Worm (Caenorhabditis elegans) whole organism, L3 larva: ENCODE measurements around the gene cyp-33D1.

Experiments used
- R02D3.7 ChIP-seq: fragments of 150-350 bp; optimal IDR thresholded peaks from 2 replicates; lab custom pipeline; 2014; ENCODE audit warnings: missing biosample characterization, missing genetic modification characterization
- ZK546.5 ChIP-seq: sonication (generic microtip); optimal IDR thresholded peaks from 2 replicates; lab custom pipeline; 2017; ENCODE audit warnings: missing biosample characterization, missing genetic modification characterization
- aly-2 ChIP-seq: fragments of 150-350 bp; optimal IDR thresholded peaks from 2 replicates; lab custom pipeline; 2014; ENCODE audit warnings: missing biosample characterization, missing genetic modification characterization
- ama-1 ChIP-seq: fragments of 150-350 bp; optimal IDR thresholded peaks from 2 replicates; lab custom pipeline; 2018
- ceh-16 ChIP-seq: sonication (generic microtip); optimal IDR thresholded peaks from 2 replicates; lab custom pipeline; 2017; ENCODE audit warnings: missing biosample characterization, missing genetic modification characterization
- ceh-28 ChIP-seq: fragments of 150-350 bp; optimal IDR thresholded peaks from 2 replicates; lab custom pipeline; 2014; ENCODE audit warnings: missing biosample characterization, missing genetic modification reagents, missing genetic modification characterization
- ceh-82 ChIP-seq: fragments of 150-350 bp; optimal IDR thresholded peaks from 2 replicates; lab custom pipeline; 2014; ENCODE audit warnings: missing biosample characterization, missing genetic modification characterization
- ceh-9 ChIP-seq: sonication (generic microtip); optimal IDR thresholded peaks from 2 replicates; lab custom pipeline; 2018; ENCODE audit warnings: missing biosample characterization, missing genetic modification characterization
- daf-12 ChIP-seq: fragments of 150-350 bp; optimal IDR thresholded peaks from 2 replicates; lab custom pipeline; 2014; ENCODE audit warnings: missing biosample characterization, missing genetic modification reagents, missing genetic modification characterization
- egl-27 ChIP-seq: sonication (generic microtip); optimal IDR thresholded peaks from 4 replicates; lab custom pipeline; 2017; ENCODE audit warnings: missing biosample characterization, missing genetic modification reagents, missing genetic modification characterization
- egl-5 ChIP-seq: fragments of 150-350 bp; optimal IDR thresholded peaks from 2 replicates; lab custom pipeline; 2017; ENCODE audit warnings: missing biosample characterization, missing genetic modification reagents, missing genetic modification characterization, inconsistent platforms
- elt-1 ChIP-seq: fragments of 150-350 bp; optimal IDR thresholded peaks from 2 replicates; lab custom pipeline; 2014; ENCODE audit warnings: missing biosample characterization, missing genetic modification characterization
- elt-2 ChIP-seq: sonication (generic microtip); optimal IDR thresholded peaks from 2 replicates; lab custom pipeline; 2016; ENCODE audit warnings: missing genetic modification reagents, mild to moderate bottlenecking, missing genetic modification characterization, missing compliant biosample characterization
- elt-3 ChIP-seq, 3 experiments: fragments of 150-350 bp in 1 of 3; sonication (generic microtip) in 2 of 3; optimal IDR thresholded peaks; 2 replicates in 2 of 3; 4 replicates in 1 of 3; lab custom pipeline; 2014 to 2017; ENCODE audit warnings: missing biosample characterization in 3 of 3, missing genetic modification characterization in 3 of 3
- fkh-10 ChIP-seq: sonication (generic microtip); optimal IDR thresholded peaks from 2 replicates; lab custom pipeline; 2017; ENCODE audit warnings: missing biosample characterization, missing genetic modification reagents, missing genetic modification characterization
- fkh-2 ChIP-seq: fragments of 150-350 bp; optimal IDR thresholded peaks from 2 replicates; lab custom pipeline; 2014; ENCODE audit warnings: missing biosample characterization, missing genetic modification reagents, missing genetic modification characterization
- hmg-11 ChIP-seq: sonication (generic microtip); optimal IDR thresholded peaks from 2 replicates; lab custom pipeline; 2016; ENCODE audit warnings: missing genetic modification characterization, missing compliant biosample characterization
- jun-1 ChIP-seq: fragments of 150-350 bp; optimal IDR thresholded peaks from 2 replicates; lab custom pipeline; 2014; ENCODE audit warnings: missing biosample characterization, missing genetic modification reagents, missing genetic modification characterization
- lin-15B ChIP-seq: fragments of 150-350 bp; optimal IDR thresholded peaks from 2 replicates; lab custom pipeline; 2014; ENCODE audit warnings: missing biosample characterization, missing genetic modification characterization
- lin-39 ChIP-seq: fragments of 150-350 bp; optimal IDR thresholded peaks from 2 replicates; lab custom pipeline; 2018; ENCODE audit warnings: missing biosample characterization, missing genetic modification reagents, missing genetic modification characterization
- lsy-12 ChIP-seq: sonication (generic microtip); optimal IDR thresholded peaks from 2 replicates; lab custom pipeline; 2016; ENCODE audit warnings: mild to moderate bottlenecking, missing genetic modification characterization, missing compliant biosample characterization
- mdl-1 ChIP-seq: fragments of 150-350 bp; optimal IDR thresholded peaks from 2 replicates; lab custom pipeline; 2014; ENCODE audit warnings: missing biosample characterization, missing genetic modification characterization
- mml-1 ChIP-seq: fragments of 150-350 bp; sonication (generic microtip); optimal IDR thresholded peaks from 3 replicates; lab custom pipeline; 2014; ENCODE audit warnings: missing biosample characterization, missing genetic modification characterization
- nfya-1 ChIP-seq: sonication (generic microtip); optimal IDR thresholded peaks from 2 replicates; lab custom pipeline; 2017; ENCODE audit warnings: missing genetic modification characterization, mild to moderate bottlenecking, missing compliant biosample characterization, antibody characterized with exemption, moderate library complexity; ENCODE audit not compliant: insufficient read depth
- nhr-23 ChIP-seq: fragments of 150-350 bp; optimal IDR thresholded peaks from 2 replicates; lab custom pipeline; 2014; ENCODE audit warnings: missing biosample characterization, missing genetic modification reagents, missing genetic modification characterization
- nhr-237 ChIP-seq: fragments of 150-350 bp; optimal IDR thresholded peaks from 2 replicates; lab custom pipeline; 2014; ENCODE audit warnings: missing biosample characterization, missing genetic modification characterization
- nhr-25 ChIP-seq: sonication (generic microtip); optimal IDR thresholded peaks from 2 replicates; lab custom pipeline; 2017; ENCODE audit warnings: missing biosample characterization, missing genetic modification characterization
- nhr-28 ChIP-seq: fragments of 150-350 bp; optimal IDR thresholded peaks from 2 replicates; lab custom pipeline; 2014; ENCODE audit warnings: missing biosample characterization, missing genetic modification characterization
- nhr-43 ChIP-seq: sonication (generic microtip); optimal IDR thresholded peaks from 2 replicates; lab custom pipeline; 2016; ENCODE audit warnings: mild to moderate bottlenecking, missing genetic modification characterization, missing compliant biosample characterization; ENCODE audit not compliant: poor library complexity, severe bottlenecking
- nhr-67 ChIP-seq: fragments of 150-350 bp; optimal IDR thresholded peaks from 2 replicates; lab custom pipeline; 2014; ENCODE audit warnings: missing biosample characterization, missing genetic modification characterization
- nhr-76 ChIP-seq: fragments of 150-350 bp; sonication (generic microtip); optimal IDR thresholded peaks from 5 replicates; lab custom pipeline; 2014; ENCODE audit warnings: missing biosample characterization, missing genetic modification characterization
- nhr-77 ChIP-seq: fragments of 150-350 bp; optimal IDR thresholded peaks from 2 replicates; lab custom pipeline; 2014; ENCODE audit warnings: missing biosample characterization, missing genetic modification characterization
- pha-4 ChIP-seq: fragments of 150-350 bp; optimal IDR thresholded peaks from 2 replicates; lab custom pipeline; 2014; ENCODE audit warnings: missing biosample characterization, missing genetic modification reagents, missing genetic modification characterization
- sea-2 ChIP-seq: fragments of 150-350 bp; sonication (generic microtip); optimal IDR thresholded peaks from 4 replicates; lab custom pipeline; 2014; ENCODE audit warnings: missing biosample characterization, missing genetic modification reagents, missing genetic modification characterization
- skn-1 ChIP-seq: fragments of 150-350 bp; optimal IDR thresholded peaks from 2 replicates; lab custom pipeline; 2014; ENCODE audit warnings: missing biosample characterization, missing genetic modification characterization
- tbx-2 ChIP-seq: sonication (generic microtip); optimal IDR thresholded peaks from 2 replicates; lab custom pipeline; 2016; ENCODE audit warnings: mild to moderate bottlenecking, missing genetic modification characterization, missing compliant biosample characterization
- unc-39 ChIP-seq: sonication (generic microtip); optimal IDR thresholded peaks from 4 replicates; lab custom pipeline; 2017; ENCODE audit warnings: missing biosample characterization, missing genetic modification characterization
- unc-62 ChIP-seq: fragments of 150-350 bp; sonication (generic microtip); optimal IDR thresholded peaks from 4 replicates; lab custom pipeline; 2014; ENCODE audit warnings: missing biosample characterization, missing genetic modification reagents, missing genetic modification characterization
- zag-1 ChIP-seq: fragments of 150-350 bp; optimal IDR thresholded peaks from 2 replicates; lab custom pipeline; 2014; ENCODE audit warnings: missing biosample characterization, missing genetic modification characterization
- ztf-4 ChIP-seq: fragments of 150-350 bp; optimal IDR thresholded peaks from 2 replicates; lab custom pipeline; 2014; ENCODE audit warnings: missing biosample characterization, missing genetic modification characterization

Gene cyp-33D1

DNA sequence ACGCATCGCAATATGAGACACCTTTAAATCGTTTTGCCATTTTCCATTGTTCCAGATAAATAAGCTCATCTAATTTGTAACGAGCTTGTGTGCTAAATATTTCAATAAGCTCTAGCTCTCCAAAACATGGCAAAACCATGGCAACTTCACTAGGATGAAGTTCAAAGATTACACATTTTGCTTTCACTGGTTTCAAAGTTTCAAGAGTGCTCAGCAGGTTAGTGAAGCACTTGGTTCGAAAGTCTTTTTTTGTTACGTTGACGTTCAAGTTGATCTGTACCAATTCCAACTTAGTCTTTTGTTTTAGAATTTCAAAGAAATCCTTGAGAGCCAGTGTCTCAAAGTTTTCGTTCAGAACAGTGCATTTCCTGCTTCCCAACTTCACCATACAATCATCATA lies 33.3 kb downstream of the cyp-33D1 start, which contains the start of gene fbxa-18:
TSS of gene fbxa-18 (plus strand) at position 301 of the 400 bp plus-strand sequence.
- no peak for TF ChIP-seq R02D3.7 (tag; lab: Kevin White, UChicago)
- TF ChIP-seq nhr-43, result no peak
- TF ChIP-seq unc-39 (tag; lab: Kevin White, UChicago), result no peak
- no peak for TF ChIP-seq nfya-1 (tag; lab: Kevin White, UChicago)
- TF ChIP-seq zag-1 (tag; lab: Kevin White, UChicago), result no peak

DNA sequence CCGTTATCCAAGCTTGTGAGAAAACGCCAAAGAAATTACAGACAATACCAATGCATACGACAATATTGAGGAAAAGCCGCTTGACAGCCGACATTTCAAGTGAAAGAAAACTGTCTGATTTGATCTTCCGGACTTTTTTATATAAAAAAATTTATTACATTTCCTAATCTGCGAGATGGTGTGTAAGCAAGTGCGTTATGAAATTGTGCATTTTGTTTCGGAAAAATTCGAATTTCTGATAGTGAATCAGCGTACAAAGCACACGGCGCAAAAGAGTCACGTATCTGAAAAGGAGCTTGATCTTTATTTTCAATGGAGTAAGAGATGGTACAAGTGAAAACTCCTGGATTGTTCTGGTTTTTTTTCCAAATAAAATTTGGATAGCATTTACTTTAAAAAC lies 34.6 kb downstream of the cyp-33D1 start, which contains the start of gene clc-32:
TSS of gene clc-32 (minus strand) at position 101 of the 400 bp plus-strand sequence.
- TF ChIP-seq nhr-28 (no peak), jun-1 (tag; lab: Kevin White, UChicago) (no peak), lin-15B (tag; lab: Kevin White, UChicago) (no peak), fkh-2 (no peak)

DNA sequence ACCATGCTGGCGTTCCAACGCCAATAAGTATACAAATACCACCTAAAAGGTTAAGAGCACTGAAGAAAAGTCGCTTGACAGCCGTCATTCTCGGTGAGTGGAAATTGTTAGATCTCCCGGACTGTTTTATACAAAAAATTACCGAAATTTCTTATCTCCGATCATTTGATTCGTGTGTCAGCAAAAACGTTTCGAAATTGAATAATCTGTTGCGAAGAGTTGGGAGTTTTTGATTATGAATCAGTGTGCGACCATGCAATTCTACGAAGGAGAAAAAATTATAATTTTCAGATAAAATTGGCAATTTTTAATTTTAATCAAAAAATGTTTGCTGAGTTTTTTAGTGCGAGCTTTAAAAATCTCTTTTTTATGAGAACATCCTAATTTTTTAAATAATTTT lies 36.1 kb downstream of the cyp-33D1 start, which contains the start of gene clc-11:
TSS of gene clc-11 (minus strand) at position 101 of the 400 bp plus-strand sequence.
- no peak for TF ChIP-seq ceh-28 (tag; lab: Kevin White, UChicago)
- TF ChIP-seq ztf-4, result no peak
- TF ChIP-seq skn-1 (tag; lab: Kevin White, UChicago), result no peak
- no peak for TF ChIP-seq hmg-11 (tag; lab: Kevin White, UChicago)
- no peak for TF ChIP-seq nhr-67 (tag; lab: Kevin White, UChicago)
- no peak for TF ChIP-seq pha-4 (tag; lab: Kevin White, UChicago)

DNA sequence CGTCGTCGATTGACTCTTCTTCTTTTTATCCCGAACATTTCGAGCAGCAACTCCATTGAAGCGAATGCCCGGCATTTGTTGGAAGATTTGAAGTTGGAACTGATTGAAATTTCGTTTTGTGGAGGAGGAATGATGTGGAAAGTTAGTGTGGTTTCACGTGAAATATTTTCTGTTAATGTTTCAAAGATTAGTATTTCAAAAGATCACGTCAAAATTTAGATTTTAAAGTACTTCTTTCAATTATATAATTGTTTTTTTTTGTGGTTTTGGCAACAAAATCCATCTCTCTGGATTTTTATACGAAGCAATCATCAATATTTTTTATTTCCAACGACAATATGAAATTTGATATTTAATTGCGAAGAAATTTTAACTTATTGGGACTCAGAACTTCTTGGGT lies 38.6 kb downstream of the cyp-33D1 start, which contains the start of gene F44G3.7:
TSS of gene F44G3.7 (minus strand) at position 101 of the 400 bp plus-strand sequence.
- no peak for TF ChIP-seq nhr-76
- TF ChIP-seq nhr-237, result no peak
- no peak for TF ChIP-seq nhr-23 (tag; lab: Kevin White, UChicago)
- TF ChIP-seq nhr-43, result no peak
- TF ChIP-seq aly-2 (tag; lab: Kevin White, UChicago), result no peak

DNA sequence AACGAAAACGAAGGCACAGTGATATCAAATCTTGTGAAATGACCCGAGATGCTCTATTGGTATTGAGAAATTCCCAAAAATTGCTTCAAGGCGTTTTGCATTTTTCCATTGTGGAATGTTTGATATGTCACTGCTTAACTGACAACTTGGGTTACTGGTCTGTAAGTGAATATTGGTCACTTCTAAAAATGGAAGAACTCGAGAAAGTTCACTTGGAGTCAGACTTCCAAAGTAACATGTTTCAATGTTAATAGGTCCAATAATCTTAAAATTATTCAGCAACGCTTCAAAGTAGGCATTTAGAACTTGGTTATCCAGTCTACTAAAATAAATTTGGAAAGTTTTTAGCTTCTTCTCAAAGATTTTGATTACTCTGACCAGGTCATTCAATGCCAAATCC lies 43.0 kb downstream of the cyp-33D1 start, which contains the start of gene fbxa-144:
TSS of gene fbxa-144 (minus strand) at position 101 of the 400 bp plus-strand sequence.
- no peak for TF ChIP-seq lin-15B (tag; lab: Kevin White, UChicago)
- TF ChIP-seq elt-3 (tag; optimal IDR thresholded peaks at IDR 0.05; lab: Kevin White, UChicago), result no peak
- no peak for TF ChIP-seq sea-2 (GFP tag; lab: Kevin White, UChicago)
- TF ChIP-seq pha-4 (tag; lab: Kevin White, UChicago), result no peak
- TF ChIP-seq R02D3.7 (tag; lab: Kevin White, UChicago), result no peak
- no peak for TF ChIP-seq daf-12 (tag; lab: Kevin White, UChicago)
- no peak for TF ChIP-seq jun-1 (tag; lab: Kevin White, UChicago)
- TF ChIP-seq egl-5 (tag; lab: Kevin White, UChicago), result no peak
- TF ChIP-seq ama-1 (lab: Kevin White, UChicago), result no peak
- TF ChIP-seq nhr-77, result no peak
- no peak for TF ChIP-seq elt-2 (tag; lab: Kevin White, UChicago)
- no peak for TF ChIP-seq tbx-2 (tag; lab: Kevin White, UChicago)
- TF ChIP-seq, all 47 proteins: peak for 0

DNA sequence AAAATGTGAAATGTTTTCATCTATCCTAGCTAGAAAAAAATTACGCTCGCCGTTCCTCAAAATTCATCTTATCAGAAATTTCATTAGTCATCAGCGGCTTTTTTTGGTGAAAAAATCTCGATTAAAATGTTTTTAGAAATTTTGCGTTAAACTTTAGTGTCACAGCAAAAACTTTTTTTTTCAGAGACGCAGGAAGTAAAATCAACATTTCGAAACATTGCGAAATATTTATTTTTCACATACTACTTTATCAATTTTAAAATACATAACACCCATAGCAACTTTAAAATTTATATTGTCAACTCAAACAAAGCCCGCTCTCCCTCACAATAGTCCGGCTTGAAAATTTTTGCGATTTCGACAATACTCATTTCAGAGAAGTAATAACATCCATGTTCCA lies 43.4 kb downstream of the cyp-33D1 start:
- TF ChIP-seq nhr-25 (no peak), ceh-16 (tag; lab: Kevin White, UChicago) (no peak), mml-1 (tag; lab: Kevin White, UChicago) (no peak), lsy-12 (no peak), ama-1 (lab: Kevin White, UChicago) (no peak), zag-1 (tag; lab: Kevin White, UChicago) (no peak)

DNA sequence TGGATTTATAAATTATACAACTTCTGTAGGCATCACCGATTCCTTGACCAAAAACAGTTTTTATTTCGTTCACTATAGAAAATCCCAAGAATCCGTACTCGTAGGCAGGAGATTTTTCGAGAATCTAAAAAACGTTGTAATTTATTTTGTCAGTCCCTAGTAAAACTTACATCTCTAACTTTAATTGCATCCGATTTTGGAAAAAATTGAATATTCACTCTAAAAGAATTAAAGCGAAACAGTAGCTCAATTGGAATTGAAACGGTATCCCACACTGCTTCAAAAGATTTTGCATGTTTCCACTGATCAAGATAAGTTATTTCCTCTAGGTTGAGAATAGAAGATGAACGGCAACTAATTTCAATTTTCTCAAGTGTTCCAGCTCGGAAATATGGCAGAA lies 44.4 kb downstream of the cyp-33D1 start, which contains the start of gene fbxa-142:
TSS of gene fbxa-142 (minus strand) at position 101 of the 400 bp plus-strand sequence.
- no peak for TF ChIP-seq mdl-1 (tag; lab: Kevin White, UChicago)
- no peak for TF ChIP-seq R02D3.7 (tag; lab: Kevin White, UChicago)
- TF ChIP-seq mml-1 (tag; lab: Kevin White, UChicago), result no peak
- no peak for TF ChIP-seq daf-12 (tag; lab: Kevin White, UChicago)
- TF ChIP-seq elt-1 (tag; lab: Kevin White, UChicago), result no peak
- TF ChIP-seq fkh-10, result no peak
- TF ChIP-seq ceh-9, result no peak
- no peak for TF ChIP-seq lin-39
- TF ChIP-seq nhr-77, result no peak
- no peak for TF ChIP-seq ZK546.5 (tag; lab: Kevin White, UChicago)
- TF ChIP-seq ceh-82, result no peak
- TF ChIP-seq elt-2 (tag; lab: Kevin White, UChicago), result no peak
- no peak for TF ChIP-seq unc-62
- TF ChIP-seq skn-1 (tag; lab: Kevin White, UChicago), result no peak
- no peak for TF ChIP-seq egl-27 (tag; lab: Kevin White, UChicago)
- no peak for TF ChIP-seq sea-2 (GFP tag; lab: Kevin White, UChicago)
